Fruit fly (Drosophila melanogaster) whole organism, embryonic: ENCODE measurements around the gene enc.
A peak's percentile ranks its signal among the peaks of the same experiment; 100 is the strongest.

Source experiments
- Asciz ChIP-seq: fragments of 200-800 bp; sonication (Bioruptor generic); optimal IDR thresholded peaks from 2 replicates; lab custom pipeline; 2017; ENCODE audit warnings: missing biosample characterization, mild to moderate bottlenecking, missing genetic modification characterization, missing genetic modification reagents
- CG10959 ChIP-seq: fragments of 200-800 bp; sonication (Bioruptor generic); IDR thresholded peaks from 2 replicates; pipeline ENCODE4 v1.3.6; 2022; ENCODE audit warnings: missing biosample characterization, missing genetic modification characterization
- CG11456 ChIP-seq: fragments of 200-800 bp; sonication (Bioruptor generic); IDR thresholded peaks from 3 replicates; pipeline ENCODE4 v1.3.6; 2022; ENCODE audit warnings: missing biosample characterization, missing genetic modification characterization
- CG17361 ChIP-seq: fragments of 200-800 bp; sonication (Bioruptor generic); IDR thresholded peaks from 3 replicates; pipeline ENCODE4 v1.3.6; 2022; ENCODE audit warnings: missing biosample characterization, missing genetic modification characterization
- CG18011 ChIP-seq: fragments of 200-800 bp; sonication (Bioruptor generic); optimal IDR thresholded peaks from 2 replicates; lab custom pipeline; 2017; ENCODE audit warnings: missing biosample characterization, missing genetic modification characterization, mild to moderate bottlenecking, moderate library complexity, missing genotype
- CG1832 ChIP-seq: fragments of 200-800 bp; sonication (Bioruptor generic); optimal IDR thresholded peaks from 2 replicates; lab custom pipeline; 2017; ENCODE audit warnings: missing biosample characterization, mild to moderate bottlenecking, missing genetic modification characterization, inconsistent platforms
- CG2202 ChIP-seq: fragments of 200-800 bp; sonication (Bioruptor generic); optimal IDR thresholded peaks from 2 replicates; lab custom pipeline; 2018; ENCODE audit warnings: missing biosample characterization, mild to moderate bottlenecking, missing genetic modification characterization
- CG33213 ChIP-seq: fragments of 200-800 bp; sonication (Bioruptor generic); optimal IDR thresholded peaks from 3 replicates; lab custom pipeline; 2016; ENCODE audit warnings: missing biosample characterization, missing genetic modification characterization
- CG34422 ChIP-seq: fragments of 200-800 bp; sonication (Bioruptor generic); IDR thresholded peaks from 3 replicates; pipeline ENCODE4 v1.3.6; 2022; ENCODE audit warnings: missing biosample characterization, missing genetic modification characterization
- CG6175 ChIP-seq: fragments of 200-800 bp; sonication (Bioruptor generic); IDR thresholded peaks from 3 replicates; pipeline ENCODE4 v1.3.6; 2022; ENCODE audit warnings: missing biosample characterization, missing genetic modification characterization
- CG6254 ChIP-seq: fragments of 200-800 bp; sonication (Bioruptor generic); optimal IDR thresholded peaks from 3 replicates; lab custom pipeline; 2017; ENCODE audit warnings: mild to moderate bottlenecking, missing biosample characterization, missing genetic modification reagents, missing genetic modification characterization
- CG6272 ChIP-seq: fragments of 200-800 bp; sonication (Bioruptor generic); IDR thresholded peaks from 2 replicates; pipeline ENCODE4 v1.3.6; 2022; ENCODE audit warnings: missing biosample characterization, missing genetic modification characterization
- CG8359 ChIP-seq: fragments of 200-800 bp; sonication (Bioruptor generic); optimal IDR thresholded peaks from 2 replicates; lab custom pipeline; 2017; ENCODE audit warnings: missing biosample characterization, mild to moderate bottlenecking, missing genetic modification characterization, borderline replicate concordance
- CG9437 ChIP-seq: fragments of 200-800 bp; sonication (Bioruptor generic); optimal IDR thresholded peaks from 2 replicates; lab custom pipeline; 2018; ENCODE audit warnings: missing biosample characterization, mild to moderate bottlenecking, missing genetic modification characterization
- CG9932 ChIP-seq: fragments of 200-800 bp; sonication (Bioruptor generic); IDR thresholded peaks from 2 replicates; pipeline ENCODE4 v1.3.6; 2022; ENCODE audit warnings: missing biosample characterization, missing genetic modification characterization
- Dip3 ChIP-seq: fragments of 200-800 bp; sonication (Bioruptor generic); optimal IDR thresholded peaks from 3 replicates; lab custom pipeline; 2016; ENCODE audit warnings: missing biosample characterization, missing genetic modification characterization
- Dp ChIP-seq: fragments of 200-800 bp; sonication (Bioruptor generic); optimal IDR thresholded peaks from 2 replicates; lab custom pipeline; 2018; ENCODE audit warnings: missing biosample characterization, mild to moderate bottlenecking, missing genetic modification characterization, moderate library complexity
- Gug ChIP-seq: fragments of 200-800 bp; sonication (Bioruptor generic); IDR thresholded peaks from 4 replicates; pipeline ENCODE4 v1.3.6; 2022; ENCODE audit warnings: missing biosample characterization, missing genetic modification characterization
- HLH4C ChIP-seq: fragments of 200-800 bp; sonication (Bioruptor generic); IDR thresholded peaks from 3 replicates; pipeline ENCODE4 v1.3.6; 2022; ENCODE audit warnings: missing biosample characterization, missing genetic modification characterization; ENCODE audit not compliant: partially characterized antibody
- HmgZ ChIP-seq: fragments of 200-800 bp; sonication (Bioruptor generic); optimal IDR thresholded peaks from 2 replicates; lab custom pipeline; 2018; ENCODE audit warnings: missing biosample characterization, mild to moderate bottlenecking, missing genetic modification characterization
- Hmr ChIP-seq: fragments of 200-800 bp; sonication (Bioruptor generic); optimal IDR thresholded peaks from 3 replicates; lab custom pipeline; 2017; ENCODE audit warnings: mild to moderate bottlenecking, missing biosample characterization, missing genetic modification reagents, missing genetic modification characterization
- MESR4 ChIP-seq: fragments of 200-800 bp; sonication (Bioruptor generic); optimal IDR thresholded peaks from 2 replicates; lab custom pipeline; 2018; ENCODE audit warnings: missing biosample characterization, mild to moderate bottlenecking, missing genetic modification characterization, moderate library complexity
- Med ChIP-seq: fragments of 200-800 bp; sonication (Bioruptor generic); peaks from one replicate; lab custom pipeline; 2016; ENCODE audit warnings: missing biosample characterization, missing genetic modification characterization, mild to moderate bottlenecking, inconsistent platforms, moderate library complexity
- Oli ChIP-seq: fragments of 200-800 bp; sonication (Bioruptor generic); optimal IDR thresholded peaks from 2 replicates; lab custom pipeline; 2018; ENCODE audit warnings: missing biosample characterization, mild to moderate bottlenecking, missing genetic modification characterization, moderate library complexity
- Rfx ChIP-seq: fragments of 200-800 bp; sonication (Bioruptor generic); IDR thresholded peaks from 2 replicates; pipeline ENCODE4 v1.3.6; 2022; ENCODE audit warnings: missing biosample characterization, missing genetic modification characterization
- Rx ChIP-seq: fragments of 200-800 bp; sonication (Bioruptor generic); IDR thresholded peaks from 2 replicates; pipeline ENCODE4 v1.3.6; 2022; ENCODE audit warnings: missing biosample characterization, missing genetic modification characterization
- TFAM ChIP-seq: fragments of 200-800 bp; sonication (Bioruptor generic); optimal IDR thresholded peaks from 2 replicates; lab custom pipeline; 2017; ENCODE audit warnings: missing biosample characterization, missing genetic modification characterization, inconsistent platforms
- ac ChIP-seq: fragments of 200-800 bp; sonication (Bioruptor generic); optimal IDR thresholded peaks from 3 replicates; lab custom pipeline; 2017; ENCODE audit warnings: missing biosample characterization, mild to moderate bottlenecking, missing genetic modification characterization
- bab2 ChIP-seq: fragments of 200-800 bp; sonication (Bioruptor generic); optimal IDR thresholded peaks from 2 replicates; lab custom pipeline; 2016; ENCODE audit warnings: missing biosample characterization, missing genetic modification characterization
- disco-r ChIP-seq: fragments of 200-800 bp; sonication (Bioruptor generic); optimal IDR thresholded peaks from 2 replicates; lab custom pipeline; 2016; ENCODE audit warnings: missing biosample characterization, missing genetic modification characterization
- dmrt11E ChIP-seq: fragments of 200-800 bp; sonication (Bioruptor generic); optimal IDR thresholded peaks from 3 replicates; lab custom pipeline; 2018; ENCODE audit warnings: missing biosample characterization, mild to moderate bottlenecking, missing genetic modification characterization, moderate library complexity
- fru ChIP-seq: fragments of >200 bp; optimal IDR thresholded peaks from 2 replicates; lab custom pipeline; 2017
- gcm2 ChIP-seq: fragments of 200-800 bp; sonication (Bioruptor generic); optimal IDR thresholded peaks from 2 replicates; lab custom pipeline; 2016; ENCODE audit warnings: missing biosample characterization, missing genetic modification characterization
- jumu ChIP-seq: fragments of 200-800 bp; sonication (Bioruptor generic); optimal IDR thresholded peaks from 3 replicates; lab custom pipeline; 2016; ENCODE audit warnings: missing biosample characterization, missing genetic modification characterization
- nom ChIP-seq: fragments of 200-800 bp; sonication (Bioruptor generic); optimal IDR thresholded peaks from 2 replicates; lab custom pipeline; 2017; ENCODE audit warnings: missing biosample characterization, missing genetic modification characterization, mild to moderate bottlenecking, moderate library complexity, missing genetic modification reagents
- odd ChIP-seq: fragments of 200-800 bp; sonication (Bioruptor generic); optimal IDR thresholded peaks from 2 replicates; lab custom pipeline; 2017; ENCODE audit warnings: missing biosample characterization, mild to moderate bottlenecking, missing genetic modification characterization
- onecut ChIP-seq: fragments of 200-800 bp; sonication (Bioruptor generic); IDR thresholded peaks from 2 replicates; pipeline ENCODE4 v1.3.6; 2022; ENCODE audit warnings: missing biosample characterization, missing genetic modification characterization
- org-1 ChIP-seq: fragments of 200-800 bp; sonication (Bioruptor generic); optimal IDR thresholded peaks from 2 replicates; lab custom pipeline; 2017; ENCODE audit warnings: missing biosample characterization, missing genetic modification characterization
- psq ChIP-seq: fragments of 200-800 bp; sonication (Bioruptor generic); optimal IDR thresholded peaks from 2 replicates; lab custom pipeline; 2017; ENCODE audit warnings: missing biosample characterization, missing genetic modification characterization
- pum ChIP-seq: fragments of 200-800 bp; sonication (Bioruptor generic); optimal IDR thresholded peaks from 2 replicates; lab custom pipeline; 2016; ENCODE audit warnings: missing biosample characterization, missing genetic modification characterization
- sc ChIP-seq, 3 experiments: fragments of >200 bp in 2 of 3; fragments of 200-800 bp in 1 of 3; sonication (Bioruptor generic) in 1 of 3; optimal IDR thresholded peaks; 2 replicates in 2 of 3; 3 replicates in 1 of 3; lab custom pipeline; 2017; ENCODE audit warnings: mild to moderate bottlenecking in 1 of 3, missing biosample characterization in 1 of 3, missing genetic modification characterization in 1 of 3, missing genetic modification reagents in 1 of 3
- seq ChIP-seq: fragments of 200-800 bp; sonication (Bioruptor generic); IDR thresholded peaks from 2 replicates; pipeline ENCODE4 v1.3.6; 2022; ENCODE audit warnings: missing biosample characterization, missing genetic modification characterization
- shn ChIP-seq: fragments of 200-800 bp; sonication (Bioruptor generic); optimal IDR thresholded peaks from 3 replicates; lab custom pipeline; 2016; ENCODE audit warnings: missing biosample characterization, missing genetic modification characterization
- trh ChIP-seq: fragments of 200-800 bp; sonication (Bioruptor generic); optimal IDR thresholded peaks from 2 replicates; lab custom pipeline; 2016; ENCODE audit warnings: missing biosample characterization, missing genetic modification characterization
- ttk ChIP-seq: fragments of 200-800 bp; sonication (Bioruptor generic); IDR thresholded peaks from 2 replicates; pipeline ENCODE4 v2.1.2; 2022; ENCODE audit warnings: missing biosample characterization, missing genetic modification characterization
- vfl ChIP-seq: fragments of 200-800 bp; sonication (Bioruptor generic); optimal IDR thresholded peaks from 2 replicates; lab custom pipeline; 2016; ENCODE audit warnings: missing biosample characterization, missing genetic modification characterization
- vvl ChIP-seq: fragments of 200-800 bp; sonication (Bioruptor generic); IDR thresholded peaks from 2 replicates; pipeline ENCODE4 v1.3.6; 2022; ENCODE audit warnings: missing biosample characterization, missing genetic modification characterization
- zfh2 ChIP-seq: fragments of 200-800 bp; sonication (Bioruptor generic); optimal IDR thresholded peaks from 2 replicates; lab custom pipeline; 2016; ENCODE audit warnings: missing biosample characterization, missing genetic modification characterization

enc gene

DNA sequence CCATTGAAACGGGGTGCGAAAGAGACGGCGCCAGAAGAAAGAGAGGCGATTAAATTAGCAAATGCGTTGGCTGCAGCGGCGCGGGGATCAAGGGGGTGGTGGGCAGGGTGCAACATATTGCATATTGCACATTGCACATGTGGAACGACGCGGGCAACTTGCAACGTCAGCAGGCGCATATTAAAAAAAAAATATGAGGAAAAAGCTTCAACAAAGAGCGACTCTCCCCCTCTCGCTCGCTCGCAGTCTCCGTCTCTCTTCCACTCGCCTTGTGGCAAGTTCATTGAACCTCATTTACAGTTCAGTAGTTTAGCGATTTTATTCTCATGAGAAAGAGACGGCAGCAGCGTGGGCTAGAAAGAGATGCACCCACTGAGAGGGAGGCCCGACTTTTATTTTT is 34.5 kb upstream of the enc start:
- TF ChIP-seq Med (GFP tag; lab: Kevin White, UChicago), result peak; percentile 16
- no peak for TF ChIP-seq pum (GFP tag; lab: Kevin White, UChicago)
- peak; percentile 9; the same call in 1 of the 3 replicates for TF ChIP-seq HLH4C
- TF ChIP-seq nom (GFP tag; lab: Kevin White, UChicago), result peak; percentile 28
- peak; percentile 54 for TF ChIP-seq CG1832 (GFP tag; lab: Kevin White, UChicago)
- TF ChIP-seq psq (GFP tag; lab: Kevin White, UChicago), result no peak
- 0 out of 2 replicates have a peak, but pooled peaks have one; percentile 17 for TF ChIP-seq vvl

DNA sequence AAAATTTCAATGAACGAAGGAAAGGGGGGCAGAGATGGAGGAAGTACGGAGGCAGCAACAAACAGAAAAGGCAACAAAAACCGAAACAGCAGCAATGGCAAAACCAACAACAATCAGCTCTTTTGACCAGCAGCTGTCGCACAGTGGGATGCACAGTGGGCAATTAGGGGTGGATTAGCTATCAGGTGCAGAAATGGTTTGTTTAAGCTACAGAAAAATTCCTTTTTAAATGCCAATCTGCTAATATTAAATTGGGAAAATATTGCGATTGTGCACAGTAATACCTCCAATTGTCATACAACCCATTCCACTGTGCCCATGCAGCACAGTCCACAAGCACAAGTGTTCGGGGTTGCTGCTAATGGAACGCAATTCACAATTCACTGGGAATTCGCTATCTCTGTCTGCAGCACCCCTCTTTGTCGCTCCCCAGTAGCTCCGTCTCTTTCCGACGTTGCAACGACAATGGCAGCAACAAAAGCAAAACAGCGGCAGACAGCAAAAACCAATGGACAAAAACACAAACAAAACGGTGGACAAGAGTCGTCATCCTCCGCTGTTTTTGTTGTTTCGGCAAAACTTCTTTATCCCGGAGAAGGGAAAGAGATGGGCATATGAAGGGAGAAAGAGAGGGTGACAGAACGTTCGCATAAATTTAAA is 33.3 kb upstream of the enc start:
- TF ChIP-seq seq (GFP tag; lab: Robert Waterston, UW) (peak; percentile 97), trh (GFP tag; lab: Kevin White, UChicago) (peak; percentile 89), CG9437 (GFP tag; lab: Kevin White, UChicago) (peak; percentile 79), Gug (GFP tag; lab: Robert Waterston, UW) (peak; percentile 97), TFAM (peak; percentile 13), CG9932 (peak; percentile 76), odd (GFP tag; lab: Kevin White, UChicago) (peak; percentile 87), Asciz (GFP tag; lab: Kevin White, UChicago) (peak; percentile 77), CG8359 (GFP tag; lab: Kevin White, UChicago) (peak; percentile 74), dmrt11E (tag; lab: Kevin White, UChicago) (peak; percentile 94), CG6272 (GFP tag; lab: Robert Waterston, UW) (peak; percentile 95), CG34422 (GFP tag; lab: Robert Waterston, UW) (peak; percentile 98), Rx (GFP tag; lab: Robert Waterston, UW) (peak; percentile 97), Rfx (GFP tag; lab: Robert Waterston, UW) (peak; percentile 94), disco-r (peak; percentile 91), pum (GFP tag; lab: Kevin White, UChicago) (peak; percentile 95), shn (GFP tag; lab: Kevin White, UChicago) (peak; percentile 97), sc (optimal IDR thresholded peaks at IDR 0.05; lab: Kevin White, UChicago) (no peak), sc (GFP tag; optimal IDR thresholded peaks at IDR 0.05; lab: Kevin White, UChicago) (peak; percentile 93), Hmr (peak; percentile 93), CG2202 (tag; lab: Kevin White, UChicago) (peak; percentile 86), Dp (GFP tag; lab: Kevin White, UChicago) (no peak), ac (GFP tag; lab: Kevin White, UChicago) (peak; percentile 94), CG6254 (peak; percentile 83), CG33213 (GFP tag; lab: Kevin White, UChicago) (peak; percentile 84), gcm2 (GFP tag; lab: Kevin White, UChicago) (peak; percentile 92), fru (no peak), HmgZ (tag; lab: Kevin White, UChicago) (peak; percentile 89), vfl (GFP tag; lab: Kevin White, UChicago) (peak; percentile 79), bab2 (GFP tag; lab: Kevin White, UChicago) (peak; percentile 90), Dip3 (GFP tag; lab: Kevin White, UChicago) (peak; percentile 86), Oli (tag; lab: Kevin White, UChicago) (peak; percentile 97), CG18011 (GFP tag; lab: Kevin White, UChicago) (peak; percentile 75), CG17361 (peak; percentile 86), onecut (GFP tag; lab: Robert Waterston, UW) (peak; percentile 88), zfh2 (GFP tag; lab: Kevin White, UChicago) (peak; percentile 86), CG11456 (GFP tag; lab: Robert Waterston, UW) (peak; percentile 93), jumu (GFP tag; lab: Kevin White, UChicago) (peak; percentile 96), org-1 (peak; percentile 94), MESR4 (GFP tag; lab: Kevin White, UChicago) (peak; percentile 58), CG6175 (GFP tag; lab: Robert Waterston, UW) (peak; percentile 77; the same call in 2 of the 3 replicates), CG10959 (peak; percentile 92), ttk (GFP tag; lab: Robert Waterston, UW) (peak; percentile 96)
